Fruit fly (Drosophila melanogaster): Measurements from ENCODE around the gene Sfxn1-3.

The Sfxn1-3 gene

dm6 chr3R:4378363-4379354, at the start of gene Sfxn1-3:
TSS of gene Sfxn1-3 (plus strand) at chr3R:4378600.
- TF ChIP-seq noc (tag; optimal IDR thresholded peaks at IDR 0.05) = peak; percentile 81

- no peak for TF ChIP-seq noc (tag; optimal IDR thresholded peaks at IDR 0.05)
Measured at dm6 chr3R:4333964-4334363, 44.4 kb upstream of the Sfxn1-3 start, which contains the start of gene CG9776. TSS of gene CG9776 (minus strand) at chr3R:4334071.

dm6 chr3R:4334798-4335197, 43.6 kb upstream of the Sfxn1-3 start, which contains the start of gene CG14645:
TSS of gene CG14645 (plus strand) at chr3R:4335098.
- no peak for TF ChIP-seq noc (tag; optimal IDR thresholded peaks at IDR 0.05)

DNA sequence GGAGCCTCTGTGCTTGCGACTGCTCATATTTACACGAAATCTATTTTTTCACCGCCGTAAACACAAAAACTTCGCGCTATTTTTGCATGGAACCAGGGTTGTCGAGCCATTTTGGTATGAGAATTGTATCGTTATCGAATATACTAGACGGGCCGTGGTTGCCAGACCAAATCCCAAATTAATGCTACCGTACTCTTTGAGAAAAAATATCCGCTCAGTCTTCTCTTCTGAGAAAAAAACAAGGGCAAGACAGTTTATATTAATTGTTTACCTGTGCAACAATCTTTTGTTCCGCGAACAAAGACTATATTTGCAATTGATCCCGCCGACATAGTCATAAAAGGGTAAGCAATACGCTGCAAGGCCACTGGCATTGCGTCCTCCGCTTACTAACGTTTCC, 40.8 kb upstream of the Sfxn1-3 start, which contains the start of the genes Skp2 and CG1103:
Skp2 (minus strand) TSS at position 95 of the 400 bp plus-strand sequence.
CG1103 (plus strand) TSS at position 176 of the 400 bp plus-strand sequence.
- no peak for TF ChIP-seq noc (tag; optimal IDR thresholded peaks at IDR 0.05)

DNA sequence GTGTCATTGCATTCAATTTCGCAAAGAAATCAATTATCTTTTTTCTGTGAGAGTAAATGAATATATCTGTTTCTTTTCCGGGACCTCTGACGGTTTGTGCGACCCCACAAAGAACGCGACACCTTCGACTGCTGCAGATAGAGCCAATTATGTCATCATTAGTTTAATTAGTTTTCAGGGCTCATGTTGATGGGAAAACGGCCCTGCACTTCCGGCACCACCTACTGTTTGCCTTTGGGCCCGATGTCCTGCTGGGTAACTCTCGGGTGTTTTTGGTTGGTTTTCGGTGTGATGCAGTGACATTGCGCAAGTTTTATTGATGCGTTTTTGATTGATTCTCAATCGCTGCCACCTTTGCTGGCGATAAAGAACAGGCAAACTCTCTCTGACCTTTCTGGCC, 38.2 kb upstream of the Sfxn1-3 start:
- no peak for TF ChIP-seq noc (tag; optimal IDR thresholded peaks at IDR 0.05)

dm6 chr3R:4341177-4341576, 37.2 kb upstream of the Sfxn1-3 start:
- no peak for TF ChIP-seq noc (tag; optimal IDR thresholded peaks at IDR 0.05)

DNA sequence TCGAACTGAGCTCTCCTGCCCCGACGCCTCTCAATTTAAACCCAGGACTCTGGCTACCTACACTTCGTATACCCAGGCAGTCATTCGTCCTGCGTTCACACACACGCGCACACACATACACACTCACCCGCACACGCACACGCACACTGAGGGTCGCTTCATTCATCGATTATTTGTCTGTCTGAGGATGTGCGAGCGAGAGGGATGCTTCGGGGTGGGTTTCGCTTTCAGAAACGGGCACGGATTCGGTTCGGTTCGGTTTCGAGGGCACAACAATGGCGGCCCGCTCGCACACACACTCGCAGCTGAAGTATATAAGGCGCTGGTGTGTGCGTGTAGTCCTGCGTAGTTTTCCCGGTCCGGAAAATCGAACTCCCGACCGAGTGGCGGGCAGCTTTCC, 31.8 kb upstream of the Sfxn1-3 start, which contains the start of gene hkb:
hkb (minus strand) TSS at position 11 of the 400 bp plus-strand sequence.
- no peak for TF ChIP-seq noc (tag; optimal IDR thresholded peaks at IDR 0.05)

DNA sequence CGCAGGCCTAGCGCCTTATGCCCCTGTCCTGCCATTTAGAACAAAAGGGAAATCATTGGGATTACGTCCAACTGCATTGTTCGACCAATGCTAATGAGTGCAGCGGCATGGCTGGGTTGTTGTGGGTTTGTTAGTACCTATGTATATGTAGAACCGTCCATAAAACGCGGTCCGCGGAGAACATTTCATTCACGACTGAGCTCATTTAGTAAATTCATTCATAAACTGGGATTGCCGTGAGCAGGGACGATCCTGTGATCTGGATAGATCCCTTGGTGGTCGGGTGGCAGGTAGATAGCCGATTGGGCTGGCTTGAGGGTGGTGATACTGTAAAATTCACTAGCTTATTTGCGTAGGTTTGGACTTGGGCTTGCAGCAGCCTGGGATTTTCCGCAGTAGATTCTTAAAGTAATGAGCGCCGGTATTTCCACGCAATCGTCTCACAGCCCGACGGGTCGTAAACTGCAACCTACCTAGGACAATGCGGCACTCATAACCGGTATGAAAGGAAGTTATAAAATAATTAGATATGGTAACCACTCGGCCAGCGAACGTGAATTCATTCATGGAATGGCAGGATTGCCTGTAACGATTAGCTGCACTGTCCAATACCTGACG, 30.1 kb upstream of the Sfxn1-3 start:
- no peak for TF ChIP-seq noc (tag; optimal IDR thresholded peaks at IDR 0.05)

- TF ChIP-seq noc (tag; optimal IDR thresholded peaks at IDR 0.05) = no peak
Measured at dm6 chr3R:4350199-4350598, 28.2 kb upstream of the Sfxn1-3 start.

DNA sequence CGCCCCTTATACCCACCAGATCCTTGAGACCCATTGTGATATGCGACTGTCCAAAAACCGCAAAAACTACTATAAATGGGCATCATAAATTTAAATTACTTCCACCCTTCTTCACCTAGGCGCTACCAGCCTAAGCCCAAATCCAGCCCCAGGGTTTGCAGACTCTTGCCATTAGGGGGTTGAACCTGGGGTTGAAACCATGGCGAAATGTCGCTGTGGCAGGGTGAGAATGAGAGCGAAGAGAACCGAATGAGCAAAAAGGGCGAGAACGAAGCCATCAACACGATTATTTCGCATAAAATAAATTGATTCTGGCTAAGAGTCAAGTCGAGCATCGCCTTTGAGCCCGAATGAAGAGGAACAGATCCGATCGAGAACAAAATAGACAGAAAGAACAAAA, 24.8 kb upstream of the Sfxn1-3 start:
- no peak for TF ChIP-seq noc (tag; optimal IDR thresholded peaks at IDR 0.05)

dm6 chr3R:4359625-4360024, 18.8 kb upstream of the Sfxn1-3 start, which contains the start of gene CG1090:
TSS of gene CG1090 (plus strand) at chr3R:4359883.
- no peak for TF ChIP-seq noc (tag; optimal IDR thresholded peaks at IDR 0.05)

dm6 chr3R:4360668-4361110, 17.7 kb upstream of the Sfxn1-3 start:
- TF ChIP-seq noc (tag; optimal IDR thresholded peaks at IDR 0.05) = no peak

DNA sequence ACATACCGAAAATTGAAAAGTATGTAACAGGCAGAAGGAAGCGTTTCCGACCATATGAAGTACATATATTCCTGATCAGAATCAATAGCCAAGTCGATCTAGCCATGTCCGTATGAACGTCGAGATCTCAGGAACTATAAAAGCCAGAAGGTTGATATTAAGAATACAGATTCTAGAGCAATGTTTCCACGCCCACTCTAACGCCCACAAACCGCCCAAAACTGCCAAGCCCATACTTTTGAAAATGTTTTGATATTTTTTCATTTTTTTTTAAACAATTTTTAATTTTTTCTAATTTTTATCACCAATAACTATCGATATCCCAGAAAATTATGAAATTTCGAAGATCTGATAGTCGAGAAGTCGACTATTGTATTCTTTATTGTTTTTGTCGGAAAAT, 16.4 kb upstream of the Sfxn1-3 start:
- TF ChIP-seq noc (tag; optimal IDR thresholded peaks at IDR 0.05) = no peak

dm6 chr3R:4381079-4381919, 2.9 kb downstream of the Sfxn1-3 start, which contains the start of gene Cont:
TSS of gene Cont (plus strand) at chr3R:4381306.
- TF ChIP-seq noc (tag; optimal IDR thresholded peaks at IDR 0.05) = no peak

dm6 chr3R:4382165-4382564, 3.8 kb downstream of the Sfxn1-3 start:
- no peak for TF ChIP-seq noc (tag; optimal IDR thresholded peaks at IDR 0.05)
